Fruit fly (Drosophila melanogaster) whole organism, prepupa: Measurements from ENCODE around the gene CG4198.

Experiments
- Blimp-1 ChIP-seq: fragments of 200-800 bp; sonication (Bioruptor generic); optimal IDR thresholded peaks from 3 replicates; lab custom pipeline; 2017; ENCODE audit warnings: missing biosample characterization, missing genetic modification characterization, mild to moderate bottlenecking, moderate library complexity, missing genetic modification reagents
- CG10631 ChIP-seq: fragments of 200-800 bp; sonication (Bioruptor generic); optimal IDR thresholded peaks from 2 replicates; lab custom pipeline; 2016; ENCODE audit warnings: missing biosample characterization, missing genetic modification characterization
- CG10669 ChIP-seq: fragments of 200-800 bp; sonication (Bioruptor generic); optimal IDR thresholded peaks from 3 replicates; lab custom pipeline; 2018; ENCODE audit warnings: missing biosample characterization, mild to moderate bottlenecking, missing genetic modification characterization, moderate library complexity
- CG11762 ChIP-seq: fragments of 200-800 bp; sonication (Bioruptor generic); optimal IDR thresholded peaks from 3 replicates; lab custom pipeline; 2016; ENCODE audit warnings: missing biosample characterization, missing genetic modification characterization; ENCODE audit not compliant: insufficient read depth
- CG11902 ChIP-seq: fragments of 200-800 bp; sonication (Bioruptor generic); optimal IDR thresholded peaks from 3 replicates; lab custom pipeline; 2016; ENCODE audit warnings: missing biosample characterization, missing genetic modification characterization
- CG15336 ChIP-seq: fragments of 200-800 bp; sonication (Bioruptor generic); IDR thresholded peaks from 2 replicates; pipeline ENCODE4 v1.3.6; 2022; ENCODE audit warnings: missing biosample characterization, missing genetic modification characterization
- CG1621 ChIP-seq: fragments of 200-800 bp; sonication (Bioruptor generic); optimal IDR thresholded peaks from 3 replicates; lab custom pipeline; 2018; ENCODE audit warnings: missing biosample characterization, mild to moderate bottlenecking, missing genetic modification characterization
- CG16779 ChIP-seq: fragments of 200-800 bp; sonication (Bioruptor generic); optimal IDR thresholded peaks from 3 replicates; lab custom pipeline; 2017; ENCODE audit warnings: missing biosample characterization, mild to moderate bottlenecking, missing genetic modification characterization
- CG34406 ChIP-seq: fragments of 200-800 bp; sonication (Bioruptor generic); optimal IDR thresholded peaks from 3 replicates; lab custom pipeline; 2016; ENCODE audit warnings: missing biosample characterization, missing genetic modification characterization
- CG3919 ChIP-seq: fragments of 200-800 bp; sonication (Bioruptor generic); optimal IDR thresholded peaks from 3 replicates; lab custom pipeline; 2016; ENCODE audit warnings: missing biosample characterization, missing genetic modification characterization
- CG4318 ChIP-seq: fragments of 200-800 bp; sonication (Bioruptor generic); optimal IDR thresholded peaks from 3 replicates; lab custom pipeline; 2017; ENCODE audit warnings: missing biosample characterization, mild to moderate bottlenecking, missing genetic modification characterization
- CG6163 ChIP-seq: fragments of 200-800 bp; sonication (Bioruptor generic); IDR thresholded peaks from 3 replicates; pipeline ENCODE4 v1.3.6; 2022; ENCODE audit warnings: missing biosample characterization, missing genetic modification characterization
- CG6808 ChIP-seq: fragments of 200-800 bp; sonication (Bioruptor generic); optimal IDR thresholded peaks from 3 replicates; lab custom pipeline; 2017; ENCODE audit warnings: missing biosample characterization, missing genetic modification characterization, mild to moderate bottlenecking, moderate library complexity, missing genetic modification reagents
- CG6854 ChIP-seq: fragments of 200-800 bp; sonication (Bioruptor generic); optimal IDR thresholded peaks from 2 replicates; lab custom pipeline; 2017; ENCODE audit warnings: missing biosample characterization, mild to moderate bottlenecking, missing genetic modification characterization
- CG7368 ChIP-seq: fragments of 200-800 bp; sonication (Bioruptor generic); optimal IDR thresholded peaks from 3 replicates; lab custom pipeline; 2016; ENCODE audit warnings: missing biosample characterization, missing genetic modification characterization
- CG8119 ChIP-seq: fragments of 200-800 bp; sonication (Bioruptor generic); IDR thresholded peaks from 3 replicates; pipeline ENCODE4 v1.3.6; 2022; ENCODE audit warnings: missing biosample characterization, missing genetic modification characterization
- CG8319 ChIP-seq: fragments of 200-800 bp; sonication (Bioruptor generic); optimal IDR thresholded peaks from 3 replicates; lab custom pipeline; 2016; ENCODE audit warnings: missing biosample characterization, missing genetic modification characterization
- CG8632 ChIP-seq: fragments of 200-800 bp; sonication (Bioruptor generic); optimal IDR thresholded peaks from 3 replicates; lab custom pipeline; 2016; ENCODE audit warnings: missing biosample characterization, missing genetic modification characterization
- CG9139 ChIP-seq: fragments of 200-800 bp; sonication (Bioruptor generic); optimal IDR thresholded peaks from 3 replicates; lab custom pipeline; 2017; ENCODE audit warnings: missing biosample characterization, mild to moderate bottlenecking, missing genetic modification characterization
- Eip75B ChIP-seq: fragments of 200-800 bp; sonication (Bioruptor generic); optimal IDR thresholded peaks from 3 replicates; lab custom pipeline; 2016; ENCODE audit warnings: missing biosample characterization, missing genetic modification characterization
- Eip78C ChIP-seq: fragments of 200-800 bp; sonication (Bioruptor generic); peaks from one replicate; lab custom pipeline; 2016; ENCODE audit warnings: missing biosample characterization, missing genetic modification characterization
- Eip93F ChIP-seq: fragments of 200-800 bp; sonication (Bioruptor generic); optimal IDR thresholded peaks from 2 replicates; lab custom pipeline; 2016; ENCODE audit warnings: missing biosample characterization, mild to moderate bottlenecking, missing genetic modification characterization
- Ets21C ChIP-seq: fragments of 200-800 bp; sonication (Bioruptor generic); optimal IDR thresholded peaks from 3 replicates; lab custom pipeline; 2016; ENCODE audit warnings: missing biosample characterization, missing genetic modification characterization
- Ets96B ChIP-seq: fragments of 200-800 bp; optimal IDR thresholded peaks from 2 replicates; lab custom pipeline; 2019; ENCODE audit warnings: missing biosample characterization, mild to moderate bottlenecking, missing genetic modification characterization, moderate library complexity
- Gug ChIP-seq: fragments of 200-800 bp; sonication (Bioruptor generic); IDR thresholded peaks from 2 replicates; pipeline ENCODE4 v1.3.6; 2022; ENCODE audit warnings: missing biosample characterization, missing genetic modification characterization
- Hr38 ChIP-seq: sonication (Bioruptor generic); optimal IDR thresholded peaks from 2 replicates; lab custom pipeline; 2016; ENCODE audit warnings: missing biosample characterization, missing genetic modification characterization
- Hr39 ChIP-seq: fragments of 200-800 bp; sonication (Bioruptor generic); optimal IDR thresholded peaks from 2 replicates; lab custom pipeline; 2016; ENCODE audit warnings: missing biosample characterization, missing genetic modification characterization
- Hr4 ChIP-seq: fragments of 200-800 bp; sonication (Bioruptor generic); optimal IDR thresholded peaks from 3 replicates; lab custom pipeline; 2016; ENCODE audit warnings: missing biosample characterization, missing genetic modification characterization
- Lpt ChIP-seq: fragments of 200-800 bp; sonication (Bioruptor generic); optimal IDR thresholded peaks from 3 replicates; lab custom pipeline; 2016; ENCODE audit warnings: missing biosample characterization, missing genetic modification characterization
- Met ChIP-seq: fragments of 200-800 bp; sonication (Bioruptor generic); optimal IDR thresholded peaks from 3 replicates; lab custom pipeline; 2016; ENCODE audit warnings: missing biosample characterization, missing genetic modification characterization
- OdsH ChIP-seq: fragments of 200-800 bp; sonication (Bioruptor generic); optimal IDR thresholded peaks from 3 replicates; lab custom pipeline; 2016; ENCODE audit warnings: missing biosample characterization, missing genetic modification characterization
- Smox ChIP-seq: fragments of 200-800 bp; sonication (Bioruptor generic); optimal IDR thresholded peaks from 3 replicates; lab custom pipeline; 2016; ENCODE audit warnings: missing biosample characterization, missing genetic modification characterization
- Sox102F ChIP-seq: fragments of 200-800 bp; sonication (Bioruptor generic); optimal IDR thresholded peaks from 2 replicates; lab custom pipeline; 2016; ENCODE audit warnings: missing biosample characterization, mild to moderate bottlenecking, missing genetic modification characterization
- Sox14 ChIP-seq: fragments of 200-800 bp; sonication (Bioruptor generic); optimal IDR thresholded peaks from 3 replicates; lab custom pipeline; 2016; ENCODE audit warnings: missing biosample characterization, missing genetic modification characterization
- Sox15 ChIP-seq: fragments of 200-800 bp; sonication (Bioruptor generic); optimal IDR thresholded peaks from 3 replicates; lab custom pipeline; 2016; ENCODE audit warnings: missing biosample characterization, missing genetic modification characterization
- achi ChIP-seq: fragments of 200-800 bp; sonication (Bioruptor generic); optimal IDR thresholded peaks from 3 replicates; lab custom pipeline; 2016; ENCODE audit warnings: missing biosample characterization, missing genetic modification characterization
- acj6 ChIP-seq: fragments of 200-800 bp; sonication (Bioruptor generic); optimal IDR thresholded peaks from 3 replicates; lab custom pipeline; 2016; ENCODE audit warnings: missing biosample characterization, missing genetic modification characterization
- cyc ChIP-seq: fragments of 200-800 bp; sonication (Bioruptor generic); optimal IDR thresholded peaks from 3 replicates; lab custom pipeline; 2016; ENCODE audit warnings: missing biosample characterization, missing genetic modification characterization
- dac ChIP-seq: fragments of 200-800 bp; sonication (Bioruptor generic); optimal IDR thresholded peaks from 2 replicates; lab custom pipeline; 2017; ENCODE audit warnings: missing biosample characterization, mild to moderate bottlenecking, missing genetic modification characterization
- dsx ChIP-seq: fragments of 200-800 bp; optimal IDR thresholded peaks from 3 replicates; lab custom pipeline; 2019; ENCODE audit warnings: missing biosample characterization, mild to moderate bottlenecking, missing genetic modification characterization, moderate library complexity; ENCODE audit not compliant: poor library complexity, severe bottlenecking
- esn ChIP-seq: fragments of 200-800 bp; sonication (Bioruptor generic); optimal IDR thresholded peaks from 2 replicates; lab custom pipeline; 2016; ENCODE audit warnings: missing biosample characterization, mild to moderate bottlenecking, missing genetic modification characterization, moderate library complexity
- fd59A ChIP-seq: fragments of 200-800 bp; sonication (Bioruptor generic); optimal IDR thresholded peaks from 2 replicates; lab custom pipeline; 2017; ENCODE audit warnings: missing biosample characterization, mild to moderate bottlenecking, missing genetic modification characterization, missing genetic modification reagents
- fkh ChIP-seq: fragments of 200-800 bp; sonication (Bioruptor generic); optimal IDR thresholded peaks from 3 replicates; lab custom pipeline; 2017; ENCODE audit warnings: missing biosample characterization, mild to moderate bottlenecking, missing genetic modification characterization, moderate library complexity
- lz ChIP-seq: fragments of 200-800 bp; sonication (Bioruptor generic); optimal IDR thresholded peaks from 3 replicates; lab custom pipeline; 2016; ENCODE audit warnings: missing biosample characterization, missing genetic modification characterization
- net ChIP-seq: fragments of 200-800 bp; sonication (Bioruptor generic); optimal IDR thresholded peaks from 3 replicates; lab custom pipeline; 2016; ENCODE audit warnings: missing biosample characterization, missing genetic modification characterization
- pdm3 ChIP-seq: fragments of 200-800 bp; sonication (Bioruptor generic); optimal IDR thresholded peaks from 3 replicates; lab custom pipeline; 2016; ENCODE audit warnings: missing biosample characterization, missing genetic modification characterization
- svp ChIP-seq: fragments of 200-800 bp; sonication (Bioruptor generic); peaks from one replicate; lab custom pipeline; 2016; ENCODE audit warnings: missing biosample characterization, missing genetic modification characterization
- vri ChIP-seq: fragments of 200-800 bp; sonication (Bioruptor generic); optimal IDR thresholded peaks from 3 replicates; lab custom pipeline; 2016; ENCODE audit warnings: missing biosample characterization, mild to moderate bottlenecking, missing genetic modification characterization

Gene CG4198

dm6 chrX:5299957-5300356, 13.1 kb upstream of the CG4198 start (continued):
- TF ChIP-seq Met (GFP tag; lab: Kevin White, UChicago), result peak; percentile 5
- no peak for TF ChIP-seq esn (GFP tag; lab: Kevin White, UChicago)
- TF ChIP-seq CG6854 (GFP tag; lab: Kevin White, UChicago), result no peak
- peak; percentile 17 for TF ChIP-seq fd59A (GFP tag; lab: Kevin White, UChicago)
- TF ChIP-seq CG34406, result no peak
- no peak for TF ChIP-seq CG4318 (GFP tag; lab: Kevin White, UChicago)
- TF ChIP-seq CG8632, result no peak
- TF ChIP-seq, all 60 proteins: peak for 15

dm6 chrX:5300623-5301283, 12.3 kb upstream of the CG4198 start:
- TF ChIP-seq CG11762 (GFP tag; lab: Kevin White, UChicago), result no peak
- 0 out of 3 replicates have a peak, but pooled peaks have one; percentile 67 for TF ChIP-seq CG6163 (GFP tag; lab: Robert Waterston, UW)
- peak; percentile 46 for TF ChIP-seq achi (GFP tag; lab: Kevin White, UChicago)
- peak; percentile 58 for TF ChIP-seq CG9139
- no peak for TF ChIP-seq CG15336 (GFP tag; lab: Robert Waterston, UW)
- TF ChIP-seq Hr4 (GFP tag; lab: Kevin White, UChicago), result no peak
- TF ChIP-seq OdsH (GFP tag; lab: Kevin White, UChicago), result peak; percentile 29
- TF ChIP-seq dsx (GFP tag; lab: Kevin White, UChicago), result peak; percentile 3
- TF ChIP-seq acj6 (GFP tag; lab: Kevin White, UChicago), result peak; percentile 40
- TF ChIP-seq Eip75B (GFP tag; lab: Kevin White, UChicago), result peak; percentile 75
- peak; percentile 73 for TF ChIP-seq CG10669
- no peak for TF ChIP-seq CG6854 (GFP tag; lab: Kevin White, UChicago)
- peak; percentile 50 for TF ChIP-seq lz (GFP tag; lab: Kevin White, UChicago)
- peak; percentile 21 for TF ChIP-seq CG11902 (GFP tag; lab: Kevin White, UChicago)
- peak; percentile 58 for TF ChIP-seq esn (GFP tag; lab: Kevin White, UChicago)
- peak; percentile 67 for TF ChIP-seq Sox14 (GFP tag; lab: Kevin White, UChicago)
- TF ChIP-seq Smox (GFP tag; lab: Kevin White, UChicago), result no peak
- peak; percentile 53 for TF ChIP-seq pdm3 (GFP tag; lab: Kevin White, UChicago)
- no peak for TF ChIP-seq dac (GFP tag; lab: Kevin White, UChicago)
- TF ChIP-seq svp, result no peak
- TF ChIP-seq CG8119 (GFP tag; lab: Robert Waterston, UW), result no peak
- TF ChIP-seq CG10631 (GFP tag; lab: Kevin White, UChicago), result peak; percentile 48
- peak; percentile 30 for TF ChIP-seq cyc (GFP tag; lab: Kevin White, UChicago)
- TF ChIP-seq Ets96B (tag; lab: Kevin White, UChicago), result peak; percentile 54
- TF ChIP-seq Met (GFP tag; lab: Kevin White, UChicago), result no peak
- TF ChIP-seq Eip93F (GFP tag; lab: Kevin White, UChicago), result no peak
- peak; percentile 65 for TF ChIP-seq fd59A (GFP tag; lab: Kevin White, UChicago)
- peak; percentile 60 for TF ChIP-seq CG1621 (tag; lab: Kevin White, UChicago)
- TF ChIP-seq Sox102F (GFP tag; lab: Kevin White, UChicago), result peak; percentile 44
- no peak for TF ChIP-seq vri (GFP tag; lab: Kevin White, UChicago)
- TF ChIP-seq CG8319, result peak; percentile 46
- no peak for TF ChIP-seq fkh (GFP tag; lab: Kevin White, UChicago)
- no peak for TF ChIP-seq Gug (GFP tag; lab: Robert Waterston, UW)
- no peak for TF ChIP-seq Lpt
- peak; percentile 31 for TF ChIP-seq Ets21C (GFP tag; lab: Kevin White, UChicago)
- TF ChIP-seq Eip78C (GFP tag; lab: Kevin White, UChicago), result peak; percentile 91
- TF ChIP-seq Blimp-1, result no peak
- peak; percentile 27 for TF ChIP-seq Sox15 (GFP tag; lab: Kevin White, UChicago)
- peak; percentile 46 for TF ChIP-seq Hr39 (GFP tag; lab: Kevin White, UChicago)
- TF ChIP-seq CG6808, result peak; percentile 66
- peak; percentile 66 for TF ChIP-seq CG7368 (GFP tag; lab: Kevin White, UChicago)
- TF ChIP-seq CG4318 (GFP tag; lab: Kevin White, UChicago), result no peak
- TF ChIP-seq Hr38 (GFP tag; lab: Kevin White, UChicago), result no peak
- no peak for TF ChIP-seq CG16779 (tag; lab: Kevin White, UChicago)
- peak; percentile 60 for TF ChIP-seq CG3919 (GFP tag; lab: Kevin White, UChicago)
- peak; percentile 12 for TF ChIP-seq net (GFP tag; lab: Kevin White, UChicago)
